Fruit fly (Drosophila melanogaster) Kc167 (cell line): ENCODE data around the gene Os-C.

Source experiments
- Myc ChIP-seq: fragments of >200 bp; optimal IDR thresholded peaks from 2 replicates; lab custom pipeline; 2017; ENCODE audit warnings: missing external identifiers
- Sin3A ChIP-seq: fragments of >200 bp; optimal IDR thresholded peaks from 2 replicates; lab custom pipeline; 2018; ENCODE audit warnings: missing external identifiers
- h ChIP-seq: fragments of >200 bp; optimal IDR thresholded peaks from 3 replicates; lab custom pipeline; 2018; ENCODE audit warnings: missing external identifiers
- insv ChIP-seq: fragments of >200 bp; optimal IDR thresholded peaks from 3 replicates; lab custom pipeline; 2018; ENCODE audit warnings: missing external identifiers
- psq ChIP-seq: fragments of >200 bp; optimal IDR thresholded peaks from 2 replicates; lab custom pipeline; 2017; ENCODE audit warnings: missing external identifiers
- ttk ChIP-seq: sonication (Bioruptor generic); optimal IDR thresholded peaks from 2 replicates; lab custom pipeline; 2017; ENCODE audit warnings: missing external identifiers

Gene Os-C

DNA sequence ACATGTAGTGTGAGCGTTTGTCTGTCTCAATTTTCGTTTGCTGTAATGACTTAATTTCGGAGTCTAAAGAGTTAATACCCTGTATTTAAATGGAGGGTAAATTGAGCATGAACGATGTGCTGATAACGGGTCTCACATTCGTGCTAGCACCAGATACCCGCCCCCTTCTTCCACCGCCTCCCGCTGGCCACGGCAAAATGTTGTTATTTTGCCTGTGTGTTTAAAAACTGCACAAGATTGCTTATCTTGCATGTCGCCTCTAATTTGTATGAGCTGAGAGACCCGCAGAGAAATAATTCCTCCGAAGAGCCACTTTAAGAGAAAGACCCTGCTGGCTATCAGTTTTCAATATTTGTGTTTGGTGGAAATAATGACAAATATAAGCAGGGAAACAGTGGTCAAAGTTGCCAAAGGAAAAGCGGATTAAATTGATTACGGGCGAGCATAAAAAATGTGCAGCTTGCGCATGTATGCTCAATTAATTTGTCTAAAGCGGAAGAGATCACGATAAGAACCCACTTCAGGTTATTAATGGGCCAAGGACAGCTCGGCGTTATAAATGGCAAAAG lies 13.9 kb upstream of the Os-C start:
- TF ChIP-seq insv (lab: Kevin White, UChicago) = no peak
- TF ChIP-seq h (lab: Kevin White, UChicago) = no peak
- no peak for TF ChIP-seq psq (lab: Kevin White, UChicago)
- TF ChIP-seq Sin3A (lab: Kevin White, UChicago) = no peak
- no peak for TF ChIP-seq Myc (lab: Kevin White, UChicago)
- TF ChIP-seq ttk (lab: Kevin White, UChicago) = no peak

DNA sequence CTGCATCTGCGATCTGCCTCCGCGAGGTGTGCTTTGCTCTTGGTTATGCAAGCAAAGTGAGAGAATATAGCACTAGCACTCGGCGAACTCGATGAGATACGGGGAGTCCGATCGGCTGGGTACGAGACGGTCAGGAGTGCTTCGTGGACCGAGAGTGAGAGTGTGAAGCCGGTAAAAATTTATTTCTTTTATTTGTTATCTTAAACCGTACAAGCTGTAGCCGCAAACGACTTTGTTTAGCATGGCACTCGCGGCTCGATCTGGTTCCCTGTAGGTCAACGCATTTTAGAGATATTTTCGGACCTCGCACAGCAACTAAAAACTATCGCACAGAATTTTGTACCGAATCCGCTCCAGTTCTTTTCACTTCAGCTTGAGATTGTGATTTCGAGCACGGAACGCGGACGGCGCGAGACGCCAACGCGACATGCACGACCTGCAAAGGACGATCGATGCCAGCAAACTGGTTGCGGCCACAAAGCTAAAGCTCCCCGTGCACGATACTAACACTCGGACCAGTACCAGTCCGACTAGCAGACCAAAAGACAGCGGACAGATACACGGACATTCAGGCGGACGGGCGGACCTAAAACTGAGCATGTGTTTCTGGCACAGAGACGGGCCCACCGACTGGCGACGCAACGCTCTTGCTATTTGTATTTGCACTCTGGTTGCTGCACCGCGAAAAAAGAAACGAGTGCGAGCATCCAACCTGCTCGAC lies 12.1 kb upstream of the Os-C start:
- TF ChIP-seq psq (lab: Kevin White, UChicago) (no peak), h (lab: Kevin White, UChicago) (no peak), Myc (lab: Kevin White, UChicago) (no peak), ttk (lab: Kevin White, UChicago) (no peak), Sin3A (lab: Kevin White, UChicago) (no peak), insv (lab: Kevin White, UChicago) (no peak)

DNA sequence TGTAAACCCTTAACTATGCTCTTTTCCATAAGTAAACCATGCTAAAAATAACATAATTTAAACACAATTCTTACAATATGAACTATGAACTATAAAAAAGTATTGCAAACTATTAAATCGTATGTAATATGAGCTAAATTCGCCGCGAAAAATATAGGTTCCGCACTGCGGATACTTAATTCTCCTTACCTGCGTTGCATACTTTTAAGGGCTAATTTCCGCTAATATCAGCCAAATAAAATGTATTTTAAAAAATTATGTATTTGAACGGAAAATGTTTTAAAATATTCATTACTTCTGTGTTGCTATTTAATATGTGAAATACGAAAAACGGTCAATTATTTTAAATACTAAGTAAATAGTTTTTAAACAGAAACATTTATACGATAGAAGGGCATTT lies 11.4 kb upstream of the Os-C start, which contains the start of gene dsx:
TSS of gene dsx (minus strand) at position 62 of the 400 bp plus-strand sequence.
- no peak for TF ChIP-seq psq (lab: Kevin White, UChicago)
- TF ChIP-seq insv (lab: Kevin White, UChicago) = no peak
- TF ChIP-seq Sin3A (lab: Kevin White, UChicago) = no peak
- no peak for TF ChIP-seq ttk (lab: Kevin White, UChicago)
- no peak for TF ChIP-seq h (lab: Kevin White, UChicago)
- no peak for TF ChIP-seq Myc (lab: Kevin White, UChicago)

DNA sequence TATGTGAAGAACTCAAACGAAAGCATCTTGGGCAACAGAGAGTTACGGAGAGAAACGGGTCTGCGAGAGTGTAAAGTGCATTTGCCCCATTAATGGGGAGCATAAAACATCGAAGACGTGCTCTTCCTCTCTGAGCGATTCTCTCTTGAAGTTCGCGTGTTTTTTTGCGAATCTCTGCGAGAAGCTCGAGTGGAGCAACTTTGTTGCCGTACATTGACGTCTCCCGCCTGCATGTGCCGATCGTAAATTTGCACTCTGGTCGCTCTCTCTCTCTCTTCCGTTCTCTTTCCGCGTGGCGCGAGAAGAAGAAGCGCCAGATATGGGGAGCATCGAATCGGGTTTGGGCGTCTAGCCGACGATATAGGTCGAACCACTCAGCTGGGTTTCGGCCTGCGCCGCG lies 11.0 kb upstream of the Os-C start:
- no peak for TF ChIP-seq psq (lab: Kevin White, UChicago)
- no peak for TF ChIP-seq ttk (lab: Kevin White, UChicago)

DNA sequence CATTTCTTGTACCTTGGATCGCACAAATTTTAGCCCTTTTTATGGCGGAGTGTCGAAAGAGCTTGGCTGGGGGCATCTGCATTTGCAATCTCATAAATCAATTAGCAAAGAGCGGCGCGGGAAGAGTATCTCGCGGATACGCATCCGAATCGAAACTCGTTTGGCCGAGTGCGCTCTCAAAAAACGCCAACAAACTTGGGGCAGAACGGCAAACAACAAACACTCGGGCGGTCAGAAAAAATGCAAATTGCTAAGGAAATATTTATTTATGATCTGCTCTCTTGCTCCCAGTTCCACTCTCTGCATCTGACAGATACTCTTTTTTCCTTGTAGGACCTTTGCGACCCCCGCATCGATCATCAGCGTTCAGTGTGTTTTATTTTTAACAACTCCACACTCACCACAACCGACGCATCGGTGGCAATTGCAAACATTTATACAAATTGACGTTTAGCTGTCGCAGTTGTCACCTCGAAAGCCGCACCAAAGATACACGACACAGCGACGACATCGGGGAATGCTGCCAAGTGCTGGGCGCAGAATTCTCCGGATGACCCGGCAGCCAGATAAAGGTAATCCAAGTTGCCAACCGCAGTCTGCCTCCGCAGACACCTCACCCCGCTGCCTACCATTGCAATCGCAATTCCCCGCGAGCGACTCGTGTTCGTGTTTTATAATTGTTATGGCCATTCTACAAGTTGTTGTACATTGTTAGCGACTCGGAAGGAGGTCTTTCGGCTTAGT lies 9.6 kb upstream of the Os-C start:
- TF ChIP-seq h (lab: Kevin White, UChicago) = no peak
- TF ChIP-seq psq (lab: Kevin White, UChicago) = no peak
- TF ChIP-seq ttk (lab: Kevin White, UChicago) = no peak
- no peak for TF ChIP-seq insv (lab: Kevin White, UChicago)
- no peak for TF ChIP-seq Sin3A (lab: Kevin White, UChicago)
- no peak for TF ChIP-seq Myc (lab: Kevin White, UChicago)

DNA sequence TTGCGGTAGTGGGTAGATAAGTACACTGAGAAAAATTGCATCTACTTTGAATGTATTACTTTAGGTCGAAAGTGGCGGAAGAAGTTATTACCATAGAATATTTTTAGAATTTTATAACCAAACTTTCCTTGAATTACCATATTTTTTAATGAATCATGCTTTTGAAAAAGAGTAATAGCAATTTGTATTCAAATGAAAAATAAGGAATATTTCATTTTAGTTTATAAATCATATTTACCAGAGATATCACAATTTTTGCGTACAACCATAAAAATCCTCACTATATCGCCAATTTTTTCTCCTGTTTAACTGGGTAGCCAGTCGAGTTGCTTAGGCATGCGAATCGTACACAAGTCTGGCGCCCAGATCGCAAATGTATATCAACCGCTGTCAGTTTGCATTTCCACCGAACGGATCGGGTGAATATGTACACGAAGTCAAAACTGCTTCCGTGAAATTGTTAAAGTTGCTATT lies 9.0 kb upstream of the Os-C start:
- TF ChIP-seq insv (lab: Kevin White, UChicago) (no peak), ttk (lab: Kevin White, UChicago) (no peak), psq (lab: Kevin White, UChicago) (no peak), Myc (lab: Kevin White, UChicago) (no peak), h (lab: Kevin White, UChicago) (no peak), Sin3A (lab: Kevin White, UChicago) (no peak)

DNA sequence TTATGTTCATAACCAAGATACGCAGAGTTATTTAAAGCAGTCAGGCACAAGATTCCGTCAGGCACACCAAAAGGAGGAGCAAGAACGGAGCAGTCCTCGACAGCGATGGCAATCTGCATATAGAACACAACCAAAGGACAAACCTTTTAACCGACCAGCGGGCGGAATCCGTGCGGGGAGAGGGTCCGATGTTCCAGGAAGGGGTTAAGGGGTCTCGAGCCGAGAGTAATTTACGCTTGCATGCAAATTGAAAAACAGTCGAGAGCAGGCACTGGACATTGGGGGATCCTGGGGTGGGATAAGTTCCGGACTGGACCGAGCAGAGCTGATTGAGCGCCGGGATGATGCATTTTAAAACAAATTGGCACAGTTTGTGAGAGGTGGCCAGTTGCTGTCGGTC lies 8.1 kb upstream of the Os-C start:
- TF ChIP-seq h (lab: Kevin White, UChicago) (no peak), psq (lab: Kevin White, UChicago) (no peak), Sin3A (lab: Kevin White, UChicago) (no peak), ttk (lab: Kevin White, UChicago) (no peak), insv (lab: Kevin White, UChicago) (no peak), Myc (lab: Kevin White, UChicago) (no peak)

DNA sequence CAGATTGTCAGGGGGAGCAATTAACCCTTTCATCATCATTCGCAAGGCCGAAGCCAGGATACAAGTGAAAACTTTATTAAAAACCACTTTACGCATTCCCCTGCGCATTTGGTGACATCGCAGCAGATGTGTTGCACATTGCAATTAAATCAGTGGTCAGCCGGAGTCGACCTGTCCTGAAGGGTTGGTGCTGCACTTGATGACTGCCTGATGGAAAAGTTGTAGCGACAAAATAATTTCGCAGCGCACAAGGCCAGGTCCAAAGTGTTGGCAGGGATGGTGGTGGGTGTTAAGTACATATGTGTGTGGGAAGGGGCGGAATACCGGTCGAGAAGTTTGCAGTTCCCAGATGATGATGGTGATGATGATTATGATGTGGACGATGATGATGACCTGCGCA lies 6.6 kb upstream of the Os-C start:
- no peak for TF ChIP-seq psq (lab: Kevin White, UChicago)
- no peak for TF ChIP-seq insv (lab: Kevin White, UChicago)
- no peak for TF ChIP-seq Sin3A (lab: Kevin White, UChicago)
- TF ChIP-seq ttk (lab: Kevin White, UChicago) = no peak
- TF ChIP-seq Myc (lab: Kevin White, UChicago) = no peak
- no peak for TF ChIP-seq h (lab: Kevin White, UChicago)

DNA sequence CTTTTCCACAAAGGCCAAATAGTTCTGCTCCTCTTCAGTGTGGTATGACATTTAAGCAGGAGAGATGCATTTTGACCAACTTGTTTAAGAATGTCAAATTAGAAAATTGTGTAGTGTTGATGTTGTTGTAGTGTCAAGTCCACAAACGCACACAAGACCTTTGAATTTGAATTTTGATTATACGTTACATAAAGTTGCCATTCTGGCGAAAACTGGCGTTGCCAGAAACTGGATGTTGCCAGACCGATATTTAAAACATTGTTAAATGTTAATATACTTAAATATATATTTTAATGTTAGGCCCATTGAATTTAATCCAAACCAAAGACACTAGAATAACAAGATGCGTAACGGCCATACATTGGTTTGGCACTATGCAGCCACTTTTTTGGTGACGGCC lies 5.7 kb upstream of the Os-C start:
- TF ChIP-seq psq (lab: Kevin White, UChicago) = no peak
- TF ChIP-seq insv (lab: Kevin White, UChicago) = no peak
- TF ChIP-seq Myc (lab: Kevin White, UChicago) = no peak
- TF ChIP-seq h (lab: Kevin White, UChicago) = no peak
- TF ChIP-seq Sin3A (lab: Kevin White, UChicago) = no peak
- TF ChIP-seq ttk (lab: Kevin White, UChicago) = no peak

DNA sequence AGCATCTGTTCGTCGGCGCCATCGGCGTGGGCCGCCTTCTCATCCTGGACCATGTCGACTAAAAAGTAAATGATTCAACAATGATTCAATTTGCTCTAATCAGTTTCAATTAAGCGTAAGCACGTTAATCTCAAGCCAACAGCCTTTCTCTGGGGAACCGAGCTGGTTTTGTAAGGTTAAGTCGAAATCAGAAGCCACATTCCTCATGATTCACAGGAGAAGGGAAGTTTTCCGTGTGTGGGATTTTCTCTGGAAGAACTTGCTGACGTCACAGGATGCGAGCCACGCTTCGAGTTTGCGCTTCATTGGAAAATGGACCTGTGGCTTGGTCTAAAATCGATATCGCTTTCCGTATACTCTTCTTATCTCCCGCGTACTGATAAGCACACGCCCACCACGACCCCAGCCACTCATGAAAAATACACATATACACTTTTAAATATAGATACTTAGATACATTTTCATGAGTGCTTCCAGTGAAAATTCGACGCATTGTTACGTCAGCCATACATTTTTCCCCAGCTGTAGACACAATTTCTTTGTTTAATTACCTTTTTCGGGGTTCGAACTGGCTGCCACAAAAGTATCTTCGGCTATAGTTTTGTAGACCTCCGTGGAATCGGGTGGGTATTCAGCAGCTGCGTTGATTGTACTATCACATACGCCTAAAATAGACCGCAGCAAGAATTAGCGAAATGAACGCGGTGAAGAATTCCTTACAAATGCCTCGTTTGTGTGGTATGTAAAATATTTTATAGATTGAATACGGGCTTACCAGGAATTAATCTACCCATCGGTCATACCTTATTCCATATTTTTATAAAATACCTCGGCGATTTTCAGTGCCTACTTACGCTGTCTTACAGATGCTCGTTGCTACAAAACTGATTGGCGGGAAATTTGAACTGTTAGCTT lies 1.5 kb upstream of the Os-C start:
- TF ChIP-seq insv (lab: Kevin White, UChicago) (no peak), ttk (lab: Kevin White, UChicago) (no peak), Myc (lab: Kevin White, UChicago) (no peak), h (lab: Kevin White, UChicago) (no peak), Sin3A (lab: Kevin White, UChicago) (no peak), psq (lab: Kevin White, UChicago) (no peak)
